Worm (Caenorhabditis elegans) whole organism, L3 larva: ENCODE results near the gene gta-1.

Experiments
- ama-1 ChIP-seq: fragments of 150-350 bp; optimal IDR thresholded peaks from 2 replicates; lab custom pipeline; 2018
- mml-1 ChIP-seq: fragments of 150-350 bp; sonication (generic microtip); optimal IDR thresholded peaks from 3 replicates; lab custom pipeline; 2014; ENCODE audit warnings: missing biosample characterization, missing genetic modification characterization

- TF ChIP-seq ama-1 (lab: Kevin White, UChicago) (no peak), mml-1 (tag; lab: Kevin White, UChicago) (no peak)
Observed at ce11 chrIV:10140143-10140542, 40.3 kb upstream of the gta-1 start, which contains the start of gene gst-3.
